Worm (Caenorhabditis elegans): ENCODE data around the gene F58E6.6.

Gene F58E6.6

ce11 chrV:9786721-9787131, 33.9 kb upstream of the F58E6.6 start, which contains the start of gene F46B6.6 (continued):
- TF ChIP-seq let-607 (tag; optimal IDR thresholded peaks at IDR 0.05) (peak in 1 of 2 experiments; percentile 41), F49E8.2 (tag; optimal IDR thresholded peaks at IDR 0.05; ENCODE audit: insufficient read depth) (peak; percentile 53), Y53G8AR.9 (GFP tag; conservative IDR thresholded peaks at IDR 0.05) (0 out of 2 replicates have a peak, but pooled peaks have one; percentile 57), mxl-1 (tag; optimal IDR thresholded peaks at IDR 0.05) (no peak), rec-8 (tag; optimal IDR thresholded peaks at IDR 0.05) (peak in 1 of 2 experiments; percentile 12), nhr-27 (tag; optimal IDR thresholded peaks at IDR 0.05) (peak; percentile 22), B0035.1 (tag; optimal IDR thresholded peaks at IDR 0.05) (peak; percentile 3), bed-1 (GFP tag; IDR thresholded peaks at IDR 0.05) (no peak), madf-3 (GFP tag; IDR thresholded peaks at IDR 0.05) (peak; percentile 60; the same call in 1 of the 2 replicates), sptf-2 (GFP tag; optimal IDR thresholded peaks at IDR 0.05) (no peak), hmg-1.2 (GFP tag; IDR thresholded peaks at IDR 0.05) (peak; percentile 27; the same call in 1 of the 2 replicates), athp-1 (tag; optimal IDR thresholded peaks at IDR 0.05) (peak; percentile 62), madf-6 (GFP tag; IDR thresholded peaks at IDR 0.05) (peak; percentile 29; the same call in 1 of the 2 replicates), egl-44 (GFP tag; IDR thresholded peaks at IDR 0.05) (no peak), nfya-1 (tag; optimal IDR thresholded peaks at IDR 0.05; ENCODE audit: borderline replicate concordance, insufficient read depth) (no peak), somi-1 (GFP tag; optimal IDR thresholded peaks at IDR 0.05) (no peak), tbp1 (GFP tag; optimal IDR thresholded peaks at IDR 0.05) (peak; percentile 14), cebp-1 (GFP tag; IDR thresholded peaks at IDR 0.05) (no peak), cebp-1 (tag; optimal IDR thresholded peaks at IDR 0.05) (peak; percentile 54), ceh-91 (GFP tag; IDR thresholded peaks at IDR 0.05) (no peak), hrde-1 (tag; optimal IDR thresholded peaks at IDR 0.05; ENCODE audit: borderline replicate concordance) (no peak), K11D2.4 (GFP tag; IDR thresholded peaks at IDR 0.05) (peak; percentile 41; the same call in 1 of the 2 replicates), attf-5 (GFP tag; optimal IDR thresholded peaks at IDR 0.05) (peak; percentile 41), F52B5.7 (tag; optimal IDR thresholded peaks at IDR 0.05) (peak; percentile 53), nfyb-1 (GFP tag; IDR thresholded peaks at IDR 0.05) (0 out of 2 replicates have a peak, but pooled peaks have one; percentile 54), die-1 (tag; optimal IDR thresholded peaks at IDR 0.05) (peak; percentile 15), repo-1 (tag; optimal IDR thresholded peaks at IDR 0.05) (peak; percentile 92), ekl-4 (GFP tag; IDR thresholded peaks at IDR 0.05) (peak; percentile 50; the same call in 1 of the 2 replicates), lin-35 (GFP tag; optimal IDR thresholded peaks at IDR 0.05) (peak in 1 of 3 experiments; percentile 24), Y56A3A.18 (GFP tag; IDR thresholded peaks at IDR 0.05) (0 out of 2 replicates have a peak, but pooled peaks have one; percentile 41), tlf-1 (GFP tag; optimal IDR thresholded peaks at IDR 0.05) (peak; percentile 12), F23B12.7 (tag; optimal IDR thresholded peaks at IDR 0.05; ENCODE audit: insufficient read depth) (no peak), pbrm-1 (GFP tag; IDR thresholded peaks at IDR 0.05) (0 out of 2 replicates have a peak, but pooled peaks have one; percentile 19), ztf-3 (GFP tag; optimal IDR thresholded peaks at IDR 0.05) (peak; percentile 8)

- no peak for TF ChIP-seq atf-7 (tag; optimal IDR thresholded peaks at IDR 0.05)
- peak; percentile 6; the same call in 1 of the 2 replicates for TF ChIP-seq F33H1.4 (GFP tag; IDR thresholded peaks at IDR 0.05)
- no peak for TF ChIP-seq gei-17 (GFP tag; optimal IDR thresholded peaks at IDR 0.05)
- TF ChIP-seq repo-1 (tag; optimal IDR thresholded peaks at IDR 0.05) = no peak
- TF ChIP-seq ama-1 (optimal IDR thresholded peaks at IDR 0.05) = no peak
- no peak for TF ChIP-seq ama-1 (GFP tag; optimal IDR thresholded peaks at IDR 0.05)
- peak; percentile 82 for TF ChIP-seq madf-6 (GFP tag; IDR thresholded peaks at IDR 0.05)
- peak; percentile 45 for TF ChIP-seq lsl-1 (GFP tag; optimal IDR thresholded peaks at IDR 0.05)
- peak; percentile 49 for TF ChIP-seq xnd-1 (tag; optimal IDR thresholded peaks at IDR 0.05)
- peak; percentile 50; the same call in 1 of the 2 replicates for TF ChIP-seq ceh-91 (GFP tag; IDR thresholded peaks at IDR 0.05)
- no peak for TF ChIP-seq B0019.2 (GFP tag; conservative IDR thresholded peaks at IDR 0.05)
- TF ChIP-seq nhr-90 (tag; optimal IDR thresholded peaks at IDR 0.05) = no peak
- 0 out of 2 replicates have a peak, but pooled peaks have one; percentile 21 for TF ChIP-seq madf-8 (GFP tag; conservative IDR thresholded peaks at IDR 0.05)
- no peak for TF ChIP-seq K12H6.12 (tag; optimal IDR thresholded peaks at IDR 0.05)
- TF ChIP-seq zim-3 (tag; optimal IDR thresholded peaks at IDR 0.05) = no peak
- no peak for TF ChIP-seq ceh-40 (GFP tag; IDR thresholded peaks at IDR 0.05)
- no peak for TF ChIP-seq nhr-80 (tag; optimal IDR thresholded peaks at IDR 0.05)
These were observed 31.4 kb upstream of the F58E6.6 start for ce11 chrV:9784215-9784614.

Data from whole organism, young adult.